Worm (Caenorhabditis elegans) whole organism, L1 larva: ENCODE measurements around the gene try-4.
A peak's percentile ranks its signal among the peaks of the same experiment; 100 is the strongest.

Experiments used
- C04F5.9 ChIP-seq: sonication (generic microtip); optimal IDR thresholded peaks from 2 replicates; lab custom pipeline; 2016; ENCODE audit warnings: missing genetic modification characterization, missing compliant biosample characterization
- Y116A8C.19 ChIP-seq: sonication (generic microtip); optimal IDR thresholded peaks from 2 replicates; lab custom pipeline; 2016; ENCODE audit warnings: missing compliant biosample characterization, missing genetic modification characterization, borderline replicate concordance
- blmp-1 ChIP-seq: fragments of 150-350 bp; optimal IDR thresholded peaks from 2 replicates; lab custom pipeline; 2014; ENCODE audit warnings: missing biosample characterization, missing genetic modification characterization
- ceh-8 ChIP-seq: fragments of 200-800 bp; sonication (Bioruptor generic); optimal IDR thresholded peaks from 2 replicates; lab custom pipeline; 2018; ENCODE audit warnings: mild to moderate bottlenecking, missing genetic modification characterization, moderate library complexity, missing compliant biosample characterization
- ceh-82 ChIP-seq, 3 experiments: fragments of 150-350 bp in 1 of 3; sonication (generic microtip) in 2 of 3; optimal IDR thresholded peaks; 2 replicates each; lab custom pipeline; 2014 to 2017; ENCODE audit warnings: missing biosample characterization in 3 of 3, missing genetic modification characterization in 3 of 3
- ces-1 ChIP-seq: fragments of 150-350 bp; optimal IDR thresholded peaks from 2 replicates; lab custom pipeline; 2014; ENCODE audit warnings: missing biosample characterization, missing genetic modification reagents, missing genetic modification characterization
- dpl-1 ChIP-seq, 3 experiments: fragments of 150-350 bp in 2 of 3; sonication (generic microtip) in 1 of 3; optimal IDR thresholded peaks; 2 replicates each; lab custom pipeline; 2014 to 2017; ENCODE audit warnings: missing biosample characterization in 3 of 3, missing genetic modification characterization in 3 of 3, missing genetic modification reagents in 3 of 3
- dsc-1 ChIP-seq: sonication (generic microtip); optimal IDR thresholded peaks from 2 replicates; lab custom pipeline; 2016; ENCODE audit warnings: mild to moderate bottlenecking, missing genetic modification characterization, missing compliant biosample characterization
- efl-1 ChIP-seq, 4 experiments: fragments of 150-350 bp; optimal IDR thresholded peaks in 3 of 4; peaks in 1 of 4; 1 replicate in 1 of 4; 2 replicates in 3 of 4; lab custom pipeline; 2014; ENCODE audit warnings: missing biosample characterization in 2 of 4, missing genetic modification characterization in 2 of 4, missing genetic modification reagents in 2 of 4
- elt-3 ChIP-seq, 6 experiments: fragments of 150-350 bp in 1 of 6; sonication (generic microtip); optimal IDR thresholded peaks; 2 replicates each; lab custom pipeline; 2017 to 2018; ENCODE audit warnings: missing biosample characterization in 6 of 6, missing genetic modification characterization in 6 of 6, inconsistent platforms in 1 of 6
- ets-5 ChIP-seq: fragments of 200-800 bp; sonication (Bioruptor generic); IDR thresholded peaks from 2 replicates; pipeline ENCODE4 v1.3.6; 2022; ENCODE audit warnings: missing genetic modification characterization, missing compliant biosample characterization
- fos-1 ChIP-seq: fragments of 150-350 bp; optimal IDR thresholded peaks from 2 replicates; lab custom pipeline; 2014; ENCODE audit warnings: missing biosample characterization, missing genetic modification characterization
- lin-13 ChIP-seq: fragments of 150-350 bp; optimal IDR thresholded peaks from 2 replicates; lab custom pipeline; 2014; ENCODE audit warnings: missing biosample characterization, missing genetic modification reagents, missing genetic modification characterization
- lin-35 ChIP-seq, 2 experiments: fragments of 150-350 bp; optimal IDR thresholded peaks; 2 replicates each; lab custom pipeline; 2014; ENCODE audit warnings: missing biosample characterization in 2 of 2, missing genetic modification characterization in 2 of 2, missing genetic modification reagents in 2 of 2
- lin-39 ChIP-seq: fragments of 150-350 bp; optimal IDR thresholded peaks from 2 replicates; lab custom pipeline; 2014; ENCODE audit warnings: missing biosample characterization, missing genetic modification reagents, missing genetic modification characterization
- lir-3 ChIP-seq: sonication (generic microtip); optimal IDR thresholded peaks from 2 replicates; lab custom pipeline; 2016; ENCODE audit warnings: mild to moderate bottlenecking, missing genetic modification characterization, moderate library complexity, missing compliant biosample characterization; ENCODE audit not compliant: poor library complexity
- lsy-2 ChIP-seq, 2 experiments: fragments of 150-350 bp; optimal IDR thresholded peaks; 2 replicates each; lab custom pipeline; 2014; ENCODE audit warnings: missing biosample characterization in 2 of 2, missing genetic modification characterization in 2 of 2
- mef-2 ChIP-seq: fragments of 150-350 bp; optimal IDR thresholded peaks from 2 replicates; lab custom pipeline; 2014; ENCODE audit warnings: missing biosample characterization, missing genetic modification characterization
- mep-1 ChIP-seq: fragments of 150-350 bp; optimal IDR thresholded peaks from 2 replicates; lab custom pipeline; 2014; ENCODE audit warnings: missing biosample characterization, missing genetic modification characterization
- nhr-19 ChIP-seq: fragments of 200-800 bp; sonication (Bioruptor generic); conservative IDR thresholded peaks from 2 replicates; pipeline ENCODE4 v1.3.6; 2022; ENCODE audit warnings: missing genetic modification characterization, missing compliant biosample characterization
- nhr-20 ChIP-seq: sonication (generic microtip); optimal IDR thresholded peaks from 2 replicates; lab custom pipeline; 2016; ENCODE audit warnings: mild to moderate bottlenecking, missing genetic modification characterization, missing compliant biosample characterization
- nhr-47 ChIP-seq: sonication (generic microtip); optimal IDR thresholded peaks from 2 replicates; lab custom pipeline; 2016; ENCODE audit warnings: mild to moderate bottlenecking, missing genetic modification characterization, moderate library complexity, missing compliant biosample characterization
- nhr-71 ChIP-seq: sonication (generic microtip); optimal IDR thresholded peaks from 2 replicates; lab custom pipeline; 2016; ENCODE audit warnings: mild to moderate bottlenecking, missing genetic modification characterization, moderate library complexity, missing compliant biosample characterization
- nhr-90 ChIP-seq: sonication (generic microtip); optimal IDR thresholded peaks from 2 replicates; lab custom pipeline; 2016; ENCODE audit warnings: mild to moderate bottlenecking, missing genetic modification characterization, missing compliant biosample characterization; ENCODE audit not compliant: poor library complexity
- rnt-1 ChIP-seq: sonication (generic microtip); optimal IDR thresholded peaks from 2 replicates; lab custom pipeline; 2016; ENCODE audit warnings: mild to moderate bottlenecking, missing genetic modification characterization, moderate library complexity, missing compliant biosample characterization
- skn-1 ChIP-seq: fragments of 150-350 bp; optimal IDR thresholded peaks from 2 replicates; lab custom pipeline; 2014; ENCODE audit warnings: missing biosample characterization, missing genetic modification characterization
- snpc-4 ChIP-seq: fragments of 150-350 bp; optimal IDR thresholded peaks from 2 replicates; lab custom pipeline; 2014; ENCODE audit warnings: missing biosample characterization, missing genetic modification characterization
- snu-23 ChIP-seq: sonication (generic microtip); optimal IDR thresholded peaks from 2 replicates; lab custom pipeline; 2016; ENCODE audit warnings: missing genetic modification characterization, missing compliant biosample characterization
- sox-4 ChIP-seq: sonication (generic microtip); optimal IDR thresholded peaks from 2 replicates; lab custom pipeline; 2016; ENCODE audit warnings: missing genetic modification characterization, missing compliant biosample characterization
- swsn-7 ChIP-seq: sonication (generic microtip); optimal IDR thresholded peaks from 2 replicates; lab custom pipeline; 2016; ENCODE audit warnings: missing genetic modification characterization, missing compliant biosample characterization
- tbx-2 ChIP-seq: sonication (generic microtip); optimal IDR thresholded peaks from 2 replicates; lab custom pipeline; 2016; ENCODE audit warnings: missing genetic modification characterization, missing compliant biosample characterization
- unc-130 ChIP-seq: fragments of 150-350 bp; optimal IDR thresholded peaks from 2 replicates; lab custom pipeline; 2017; ENCODE audit warnings: missing biosample characterization, missing genetic modification characterization, inconsistent platforms
- unc-86 ChIP-seq: sonication (generic microtip); optimal IDR thresholded peaks from 2 replicates; lab custom pipeline; 2016; ENCODE audit warnings: missing genetic modification characterization, missing compliant biosample characterization
- vab-15 ChIP-seq: sonication (generic microtip); optimal IDR thresholded peaks from 2 replicates; lab custom pipeline; 2017; ENCODE audit warnings: missing genotype, mild to moderate bottlenecking, missing genetic modification characterization, missing compliant biosample characterization
- xbp-1 ChIP-seq: sonication (generic microtip); optimal IDR thresholded peaks from 2 replicates; lab custom pipeline; 2016; ENCODE audit warnings: missing genetic modification characterization, missing compliant biosample characterization
- ztf-11 ChIP-seq, 2 experiments: sonication (generic microtip); optimal IDR thresholded peaks; 2 replicates each; lab custom pipeline; 2016 to 2017; ENCODE audit warnings: missing genetic modification characterization in 2 of 2, missing biosample characterization in 1 of 2, missing compliant biosample characterization in 1 of 2

Gene try-4

DNA sequence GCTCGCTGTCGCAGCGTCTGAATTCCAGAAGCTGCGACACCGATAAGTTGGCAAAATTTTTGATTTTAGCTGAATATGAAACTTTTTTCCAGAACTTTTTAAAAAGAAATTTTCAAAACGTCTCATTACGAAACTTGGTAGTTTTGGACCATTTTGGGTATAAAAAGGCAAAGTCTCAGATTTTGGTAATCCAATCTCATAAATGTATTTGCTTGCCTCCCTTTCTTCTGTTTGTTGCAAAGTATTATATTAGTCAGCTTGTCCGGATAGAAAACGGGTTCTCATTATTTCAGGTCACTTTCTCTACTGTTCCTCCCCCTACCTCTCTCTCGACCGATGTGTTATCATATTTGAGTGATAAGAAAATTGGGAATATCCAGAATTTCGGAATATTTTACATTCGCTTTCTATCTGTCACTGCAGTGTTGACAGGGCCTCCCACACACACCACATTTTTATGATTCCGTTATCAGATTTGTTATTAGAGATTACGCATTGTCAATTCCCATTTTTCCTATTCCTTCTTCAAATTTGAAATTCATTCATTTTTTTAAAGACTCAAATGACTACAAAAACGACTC is 7.3 kb downstream of the try-4 start, which contains the start of gene F31D4.5:
Gene F31D4.5, plus strand, starts transcription at position 491 of the 581 bp plus-strand sequence.
- TF ChIP-seq efl-1 (optimal IDR thresholded peaks at IDR 0.05; lab: Kevin White, UChicago) = no peak
- peak in 1 of 2 experiments; percentile 61 for TF ChIP-seq efl-1 (GFP tag; optimal IDR thresholded peaks at IDR 0.05 in 1 of 2; lab: Kevin White, UChicago)
- TF ChIP-seq snu-23 (GFP tag; lab: Kevin White, UChicago) = no peak
- TF ChIP-seq, all 84 proteins: peak for 1

DNA sequence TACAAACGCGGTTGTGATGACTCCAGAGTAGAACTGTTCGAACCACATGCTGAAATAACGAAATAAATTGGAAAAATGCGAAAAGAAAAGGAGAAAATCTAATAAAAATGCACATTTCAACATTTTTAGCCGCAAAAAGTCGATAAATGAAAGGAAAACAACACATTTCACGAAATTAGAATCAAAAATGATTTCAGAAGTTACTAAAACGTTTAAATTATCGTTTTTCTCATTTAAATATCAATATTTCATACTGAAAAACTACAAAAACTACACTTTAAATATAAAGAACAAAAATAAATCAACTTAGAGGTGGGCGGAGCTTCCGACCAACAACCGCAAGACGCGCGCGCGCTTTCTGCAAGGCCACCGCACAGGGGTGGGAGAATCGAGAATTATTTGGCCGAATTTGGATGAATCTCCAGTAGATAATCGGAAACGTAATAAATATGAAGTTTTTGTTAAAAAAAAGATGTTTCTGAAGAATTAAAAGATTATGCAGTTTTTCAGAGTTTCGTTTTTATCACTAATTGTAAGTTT is 9.0 kb downstream of the try-4 start, which contains the start of gene ndua-1:
Gene ndua-1, minus strand, starts transcription at position 51 of the 540 bp plus-strand sequence.
- TF ChIP-seq sox-4 (tag; lab: Kevin White, UChicago) = peak; percentile 27
- peak; percentile 65 for TF ChIP-seq snpc-4
- TF ChIP-seq xbp-1 (tag; lab: Kevin White, UChicago) = peak; percentile 38
- TF ChIP-seq C04F5.9 (tag; lab: Kevin White, UChicago) = no peak
- TF ChIP-seq lsy-2 (tag; optimal IDR thresholded peaks at IDR 0.05; lab: Kevin White, UChicago) = peak; percentile 59 to 71
- TF ChIP-seq unc-86 (tag; lab: Kevin White, UChicago) = peak; percentile 1
- TF ChIP-seq unc-130 = peak; percentile 6
- peak; percentile 44 for TF ChIP-seq lir-3 (tag; lab: Kevin White, UChicago)
- peak in 2 of 3 experiments; percentile 44 to 64 for TF ChIP-seq ceh-82 (tag; optimal IDR thresholded peaks at IDR 0.05; lab: Kevin White, UChicago)
- TF ChIP-seq lin-13 (GFP tag; lab: Kevin White, UChicago) = peak; percentile 24
- TF ChIP-seq rnt-1 (tag; lab: Kevin White, UChicago) = peak; percentile 76
- TF ChIP-seq elt-3 (tag; optimal IDR thresholded peaks at IDR 0.05; lab: Kevin White, UChicago) = peak in 1 of 6 experiments; percentile 22
- TF ChIP-seq lin-35 (GFP tag; optimal IDR thresholded peaks at IDR 0.05; lab: Kevin White, UChicago) = peak; percentile 6 to 43
- peak in 2 of 3 experiments; percentile 22 to 23 for TF ChIP-seq dpl-1 (GFP tag; optimal IDR thresholded peaks at IDR 0.05; lab: Kevin White, UChicago)
- no peak for TF ChIP-seq mef-2 (tag; lab: Kevin White, UChicago)
- no peak for TF ChIP-seq ceh-8
- TF ChIP-seq swsn-7 (tag; lab: Kevin White, UChicago) = peak; percentile 61
- TF ChIP-seq lin-39 (tag; lab: Kevin White, UChicago) = peak; percentile 4
- no peak for TF ChIP-seq ets-5 (GFP tag; lab: Robert Waterston, UW)
- TF ChIP-seq blmp-1 (tag; lab: Kevin White, UChicago) = peak; percentile 0
- TF ChIP-seq nhr-71 = peak; percentile 66
- TF ChIP-seq ces-1 = no peak
- peak in 1 of 2 experiments; percentile 17 for TF ChIP-seq ztf-11 (tag; optimal IDR thresholded peaks at IDR 0.05; lab: Kevin White, UChicago)
- no peak for TF ChIP-seq mep-1
- no peak for TF ChIP-seq fos-1 (tag; lab: Kevin White, UChicago)
- TF ChIP-seq dsc-1 (tag; lab: Kevin White, UChicago) = peak; percentile 35
- TF ChIP-seq nhr-47 (tag; lab: Kevin White, UChicago) = peak; percentile 68
- TF ChIP-seq tbx-2 = peak; percentile 53
- peak; percentile 63 for TF ChIP-seq nhr-20 (tag; lab: Kevin White, UChicago)
- TF ChIP-seq efl-1 (optimal IDR thresholded peaks at IDR 0.05; lab: Kevin White, UChicago) = peak; percentile 10 to 44
- TF ChIP-seq efl-1 (GFP tag; optimal IDR thresholded peaks at IDR 0.05 in 1 of 2; lab: Kevin White, UChicago) = peak; percentile 17 to 94
- no peak for TF ChIP-seq nhr-19 (GFP tag; lab: Robert Waterston, UW)
- TF ChIP-seq snu-23 (GFP tag; lab: Kevin White, UChicago) = peak; percentile 71
- TF ChIP-seq nhr-90 (tag; lab: Kevin White, UChicago) = peak; percentile 56
- peak; percentile 58 for TF ChIP-seq skn-1 (tag; lab: Kevin White, UChicago)

DNA sequence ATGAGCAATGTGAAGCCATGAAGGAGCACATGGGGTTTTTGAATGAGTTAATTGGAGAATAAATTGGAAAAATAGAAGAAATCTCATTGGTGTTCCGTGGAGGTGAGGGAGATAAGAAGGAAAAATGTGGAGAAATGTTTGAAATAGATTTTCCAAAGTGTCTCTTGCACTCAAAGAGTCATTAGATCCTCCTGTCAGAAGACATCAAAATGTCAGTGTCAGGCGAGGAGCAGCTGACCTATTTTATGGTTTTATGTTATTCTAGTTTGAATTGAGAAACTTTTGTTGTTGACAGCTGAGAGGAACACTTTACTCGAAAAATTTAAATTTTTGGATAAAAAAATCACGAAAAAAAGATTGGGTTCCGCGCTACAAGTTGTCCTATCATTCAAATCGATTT is 10.4 kb downstream of the try-4 start, which contains the start of gene clec-264:
Gene clec-264, minus strand, starts transcription at position 122 of the 400 bp plus-strand sequence.
- peak; percentile 45 for TF ChIP-seq rnt-1 (tag; lab: Kevin White, UChicago)
- TF ChIP-seq Y116A8C.19 (tag; lab: Kevin White, UChicago) = no peak
- no peak for TF ChIP-seq vab-15 (tag; lab: Kevin White, UChicago)
- TF ChIP-seq, all 84 proteins: peak for 1
